Worm (Caenorhabditis elegans) whole organism, L4/young adult: ENCODE data around the gene dot-1.5.

Source experiments
- dao-5 ChIP-seq: sonication (generic microtip); optimal IDR thresholded peaks from 2 replicates; lab custom pipeline; 2016; ENCODE audit warnings: missing genotype, missing genetic modification characterization, moderate library complexity, missing compliant biosample characterization
- him-1 ChIP-seq: sonication (generic microtip); optimal IDR thresholded peaks from 2 replicates; lab custom pipeline; 2016; ENCODE audit warnings: missing genotype, missing genetic modification reagents, missing genetic modification characterization, missing compliant biosample characterization

ce11 chrX:1891887-1892286, 25.4 kb upstream of the dot-1.5 start, which contains the start of gene B0294.3:
- TF ChIP-seq him-1 (tag; lab: Kevin White, UChicago), result no peak
- no peak for TF ChIP-seq dao-5 (tag; lab: Kevin White, UChicago)
